Fruit fly (Drosophila melanogaster): Measurements from ENCODE around the gene brk.
A peak's percentile ranks its signal among the peaks of the same experiment; 100 is the strongest.

brk gene

DNA sequence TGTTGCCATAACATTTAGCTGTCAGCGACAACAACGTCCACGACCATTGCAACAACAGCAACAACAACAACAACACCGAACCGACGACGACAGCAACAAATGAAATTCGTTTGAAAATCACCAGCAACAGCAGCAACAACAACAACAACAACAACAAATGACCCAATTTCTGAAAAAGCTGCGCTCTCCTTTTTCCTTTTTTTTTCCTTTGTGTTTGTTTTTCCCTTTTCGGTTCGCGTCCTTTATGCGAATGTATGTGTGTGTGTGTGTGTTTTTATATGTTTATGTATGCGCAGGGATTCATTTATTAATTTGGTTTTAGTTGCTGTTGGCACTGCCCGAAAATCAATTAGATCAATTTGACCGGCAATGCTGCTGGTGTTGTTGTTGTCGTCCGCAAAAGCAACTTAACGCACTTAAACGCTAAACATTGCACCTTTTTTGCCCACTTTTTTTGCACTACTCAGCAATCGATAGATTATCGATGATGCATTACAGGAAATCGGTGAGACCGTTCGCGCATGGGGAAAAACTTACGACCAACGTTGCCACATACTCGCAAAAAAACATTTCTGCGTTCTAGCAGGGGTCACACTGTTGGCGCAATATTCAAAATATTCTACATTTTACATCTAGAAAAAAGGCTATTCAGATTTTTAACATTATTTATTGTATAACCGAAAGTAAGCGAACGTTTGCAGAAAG is 16.8 kb upstream of the brk start, which contains the start of gene unc-119 (continued):
- TF ChIP-seq Nf-YC (tag; optimal IDR thresholded peaks at IDR 0.05) (peak; percentile 21), ash1 (GFP tag; optimal IDR thresholded peaks at IDR 0.05) (no peak), sima (GFP tag; optimal IDR thresholded peaks at IDR 0.05) (no peak), ato (GFP tag; IDR thresholded peaks at IDR 0.05; ENCODE audit: partially characterized antibody) (peak; percentile 52; the same call in 1 of the 2 replicates), CG13424 (tag; optimal IDR thresholded peaks at IDR 0.05) (no peak), Bteb2 (GFP tag; optimal IDR thresholded peaks at IDR 0.05) (no peak), CG8478 (optimal IDR thresholded peaks at IDR 0.05) (no peak), CG10565 (GFP tag; optimal IDR thresholded peaks at IDR 0.05) (no peak), Opbp (GFP tag; IDR thresholded peaks at IDR 0.05; ENCODE audit: partially characterized antibody) (peak; percentile 75; the same call in 2 of the 3 replicates), MESR4 (GFP tag; optimal IDR thresholded peaks at IDR 0.05) (peak; percentile 54), CG17359 (tag; optimal IDR thresholded peaks at IDR 0.05) (no peak), Doc3 (GFP tag; IDR thresholded peaks at IDR 0.05; ENCODE audit: partially characterized antibody) (peak; percentile 55; the same call in 2 of the 3 replicates), CG34224 (GFP tag; IDR thresholded peaks at IDR 0.05; ENCODE audit: partially characterized antibody) (peak; percentile 60), CG1647 (GFP tag; optimal IDR thresholded peaks at IDR 0.05) (no peak), NfI (GFP tag; optimal IDR thresholded peaks at IDR 0.05) (peak; percentile 7), CG13287 (GFP tag; IDR thresholded peaks at IDR 0.05; ENCODE audit: partially characterized antibody) (peak; percentile 82), Dref (GFP tag; IDR thresholded peaks at IDR 0.05) (peak; percentile 86), CG9727 (GFP tag; optimal IDR thresholded peaks at IDR 0.05) (no peak), amos (GFP tag; IDR thresholded peaks at IDR 0.05; ENCODE audit: partially characterized antibody) (peak; percentile 79), Vsx1 (GFP tag; optimal IDR thresholded peaks at IDR 0.05) (no peak), CG14710 (tag; optimal IDR thresholded peaks at IDR 0.05) (peak; percentile 100), NC2α (GFP tag; optimal IDR thresholded peaks at IDR 0.05) (no peak), Pdp1 (GFP tag; optimal IDR thresholded peaks at IDR 0.05) (peak in 1 of 2 experiments; percentile 80), CG2712 (tag; optimal IDR thresholded peaks at IDR 0.05) (peak; percentile 21), CG9215 (GFP tag; IDR thresholded peaks at IDR 0.05) (no peak), Hr39 (optimal IDR thresholded peaks at IDR 0.05) (no peak), Tbp (GFP tag; optimal IDR thresholded peaks at IDR 0.05) (no peak), Hmx (GFP tag; optimal IDR thresholded peaks at IDR 0.05) (no peak), chif (GFP tag; optimal IDR thresholded peaks at IDR 0.05) (no peak), Oli (tag; optimal IDR thresholded peaks at IDR 0.05) (no peak), vvl (GFP tag; IDR thresholded peaks at IDR 0.05) (0 out of 2 replicates have a peak, but pooled peaks have one; percentile 21), pnt (GFP tag; optimal IDR thresholded peaks at IDR 0.05) (no peak), Scr (GFP tag; IDR thresholded peaks at IDR 0.05; ENCODE audit: partially characterized antibody) (peak; percentile 67), chm (GFP tag; IDR thresholded peaks at IDR 0.05) (no peak), CG11696 (GFP tag; IDR thresholded peaks at IDR 0.05) (no peak), CG10959 (GFP tag; IDR thresholded peaks at IDR 0.05) (no peak), HLH4C (GFP tag; IDR thresholded peaks at IDR 0.05; ENCODE audit: partially characterized antibody) (peak; percentile 63; the same call in 2 of the 3 replicates), tna (GFP tag; IDR thresholded peaks at IDR 0.05; ENCODE audit: partially characterized antibody) (peak; percentile 49; the same call in 1 of the 2 replicates), Dip2 (GFP tag; IDR thresholded peaks at IDR 0.05) (no peak), Dbx (GFP tag; IDR thresholded peaks at IDR 0.05) (0 out of 3 replicates have a peak, but pooled peaks have one; percentile 22), CG4360 (GFP tag; IDR thresholded peaks at IDR 0.05) (peak; percentile 96), CG15601 (tag; optimal IDR thresholded peaks at IDR 0.05) (peak; percentile 38), CG16813 (GFP tag; IDR thresholded peaks at IDR 0.05; ENCODE audit: partially characterized antibody) (peak; percentile 71), vnd (GFP tag; IDR thresholded peaks at IDR 0.05; ENCODE audit: partially characterized antibody) (peak; percentile 39; the same call in 2 of the 3 replicates), gem (tag; optimal IDR thresholded peaks at IDR 0.05) (no peak), Trl (optimal IDR thresholded peaks at IDR 0.05) (no peak), Trl (GFP tag; optimal IDR thresholded peaks at IDR 0.05) (no peak), Sin3A (optimal IDR thresholded peaks at IDR 0.05) (peak; percentile 61), p53 (GFP tag; optimal IDR thresholded peaks at IDR 0.05) (peak; percentile 30)
